Worm (Caenorhabditis elegans): ENCODE measurements around the gene cest-1.1.

cest-1.1 gene

ce11 chrV:14166630-14167029, at the start of gene cest-1.1:
TSS of gene cest-1.1 (minus strand) at chrV:14166730.
- TF ChIP-seq nhr-12 (tag; optimal IDR thresholded peaks at IDR 0.05) (no peak), jun-1 (tag; optimal IDR thresholded peaks at IDR 0.05) (no peak), hmg-11 (tag; optimal IDR thresholded peaks at IDR 0.05) (no peak), elt-1 (tag; optimal IDR thresholded peaks at IDR 0.05) (no peak), elt-2 (tag; optimal IDR thresholded peaks at IDR 0.05) (no peak), fkh-10 (GFP tag; optimal IDR thresholded peaks at IDR 0.05) (no peak), nhr-67 (tag; optimal IDR thresholded peaks at IDR 0.05) (no peak), ztf-4 (tag; optimal IDR thresholded peaks at IDR 0.05) (no peak), pha-4 (tag; optimal IDR thresholded peaks at IDR 0.05) (no peak), aly-2 (tag; optimal IDR thresholded peaks at IDR 0.05) (no peak), ama-1 (optimal IDR thresholded peaks at IDR 0.05) (no peak), mml-1 (tag; optimal IDR thresholded peaks at IDR 0.05) (no peak), egl-27 (tag; optimal IDR thresholded peaks at IDR 0.05) (no peak)

ce11 chrV:14215106-14215505, 48.6 kb upstream of the cest-1.1 start, which contains the start of gene T16A9.5:
TSS of gene T16A9.5 (minus strand) at chrV:14215206.
- no peak for TF ChIP-seq nhr-23 (tag; optimal IDR thresholded peaks at IDR 0.05)
- no peak for TF ChIP-seq pqm-1 (tag; optimal IDR thresholded peaks at IDR 0.05)
- no peak for TF ChIP-seq jun-1 (tag; optimal IDR thresholded peaks at IDR 0.05)
- no peak for TF ChIP-seq fos-1 (tag; optimal IDR thresholded peaks at IDR 0.05)
- no peak for TF ChIP-seq egl-5 (tag; optimal IDR thresholded peaks at IDR 0.05)
- TF ChIP-seq sea-2 (GFP tag; optimal IDR thresholded peaks at IDR 0.05) = no peak
- no peak for TF ChIP-seq nhr-25 (tag; optimal IDR thresholded peaks at IDR 0.05)

- no peak for TF ChIP-seq unc-39 (tag; optimal IDR thresholded peaks at IDR 0.05)
- TF ChIP-seq ztf-4 (tag; optimal IDR thresholded peaks at IDR 0.05) = no peak
- TF ChIP-seq mdl-1 (tag; optimal IDR thresholded peaks at IDR 0.05) = no peak
- TF ChIP-seq elt-3 (tag; optimal IDR thresholded peaks at IDR 0.05) = peak in 1 of 3 experiments; percentile 17
- no peak for TF ChIP-seq nhr-67 (tag; optimal IDR thresholded peaks at IDR 0.05)
- no peak for TF ChIP-seq ZK546.5 (tag; optimal IDR thresholded peaks at IDR 0.05)
- no peak for TF ChIP-seq pha-4 (tag; optimal IDR thresholded peaks at IDR 0.05)
- TF ChIP-seq elt-2 (tag; optimal IDR thresholded peaks at IDR 0.05) = peak; percentile 88
- peak; percentile 52 for TF ChIP-seq jun-1 (tag; optimal IDR thresholded peaks at IDR 0.05)
- TF ChIP-seq nhr-23 (tag; optimal IDR thresholded peaks at IDR 0.05) = no peak
- TF ChIP-seq nhr-28 (tag; optimal IDR thresholded peaks at IDR 0.05) = no peak
- TF ChIP-seq nhr-76 (tag; optimal IDR thresholded peaks at IDR 0.05) = no peak
- TF ChIP-seq unc-62 (GFP tag; optimal IDR thresholded peaks at IDR 0.05) = no peak
- no peak for TF ChIP-seq ztf-11 (tag; optimal IDR thresholded peaks at IDR 0.05)
- no peak for TF ChIP-seq nhr-11 (tag; optimal IDR thresholded peaks at IDR 0.05)
- TF ChIP-seq eor-1 (tag; optimal IDR thresholded peaks at IDR 0.05) = no peak
- no peak for TF ChIP-seq nhr-77 (tag; optimal IDR thresholded peaks at IDR 0.05)
- TF ChIP-seq nhr-12 (tag; optimal IDR thresholded peaks at IDR 0.05) = no peak
- no peak for TF ChIP-seq snpc-4 (tag; optimal IDR thresholded peaks at IDR 0.05)
- TF ChIP-seq mml-1 (tag; optimal IDR thresholded peaks at IDR 0.05) = no peak
- no peak for TF ChIP-seq nhr-237 (tag; optimal IDR thresholded peaks at IDR 0.05)
- peak; percentile 11 for TF ChIP-seq nhr-25 (tag; optimal IDR thresholded peaks at IDR 0.05)
- no peak for TF ChIP-seq egl-27 (tag; optimal IDR thresholded peaks at IDR 0.05)
- TF ChIP-seq pqm-1 (tag; optimal IDR thresholded peaks at IDR 0.05) = peak; percentile 77
- TF ChIP-seq nhr-43 (tag; optimal IDR thresholded peaks at IDR 0.05; ENCODE audit: poor library complexity, severe bottlenecking) = peak; percentile 15
- no peak for TF ChIP-seq skn-1 (tag; optimal IDR thresholded peaks at IDR 0.05)
- no peak for TF ChIP-seq aly-2 (tag; optimal IDR thresholded peaks at IDR 0.05)
- TF ChIP-seq lin-39 (tag; optimal IDR thresholded peaks at IDR 0.05) = no peak
These were observed 46.3 kb upstream of the cest-1.1 start for ce11 chrV:14212813-14213212.

DNA sequence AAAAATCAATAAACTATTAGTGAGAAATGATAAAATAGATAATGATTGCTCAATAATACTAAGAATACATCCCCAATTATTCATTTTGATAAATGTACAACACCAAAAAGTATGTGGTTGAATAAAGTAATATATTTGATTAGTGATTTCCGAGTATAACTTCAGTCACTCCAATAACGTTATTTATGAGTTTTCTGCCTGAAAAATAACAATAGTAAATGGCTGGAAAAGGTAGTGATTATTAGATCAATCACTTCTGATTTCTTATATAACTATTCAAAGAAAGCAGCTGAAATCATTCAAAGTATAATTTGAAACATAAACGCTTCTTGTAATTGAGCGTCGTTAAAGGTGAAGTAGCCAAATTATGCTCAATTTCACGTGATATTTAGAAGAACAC, 44.2 kb upstream of the cest-1.1 start, which contains the start of gene str-230:
TSS of gene str-230 (minus strand) at position 101 of the 400 bp plus-strand sequence.
- TF ChIP-seq nhr-43 (tag; optimal IDR thresholded peaks at IDR 0.05; ENCODE audit: poor library complexity, severe bottlenecking) = no peak
- TF ChIP-seq jun-1 (tag; optimal IDR thresholded peaks at IDR 0.05) = no peak
- no peak for TF ChIP-seq unc-62 (GFP tag; optimal IDR thresholded peaks at IDR 0.05)
- TF ChIP-seq aly-2 (tag; optimal IDR thresholded peaks at IDR 0.05) = no peak
- no peak for TF ChIP-seq mml-1 (tag; optimal IDR thresholded peaks at IDR 0.05)
- no peak for TF ChIP-seq nhr-28 (tag; optimal IDR thresholded peaks at IDR 0.05)
- TF ChIP-seq hmg-11 (tag; optimal IDR thresholded peaks at IDR 0.05) = no peak
- TF ChIP-seq lsy-12 (tag; optimal IDR thresholded peaks at IDR 0.05) = no peak
- TF ChIP-seq nhr-67 (tag; optimal IDR thresholded peaks at IDR 0.05) = no peak
- no peak for TF ChIP-seq mdl-1 (tag; optimal IDR thresholded peaks at IDR 0.05)
- TF ChIP-seq fkh-2 (tag; optimal IDR thresholded peaks at IDR 0.05) = no peak
- no peak for TF ChIP-seq nhr-237 (tag; optimal IDR thresholded peaks at IDR 0.05)
- TF ChIP-seq fkh-10 (GFP tag; optimal IDR thresholded peaks at IDR 0.05) = no peak
- TF ChIP-seq ceh-82 (tag; optimal IDR thresholded peaks at IDR 0.05) = no peak
- TF ChIP-seq ztf-4 (tag; optimal IDR thresholded peaks at IDR 0.05) = no peak
